Worm (Caenorhabditis elegans): Measurements from ENCODE around the gene swt-7.

ce11 chrV:5036364-5036763 lies 5.7 kb upstream of the swt-7 start, which contains the start of gene K11D12.7:
- TF ChIP-seq ama-1 (optimal IDR thresholded peaks at IDR 0.05) (no peak), ama-1 (GFP tag; optimal IDR thresholded peaks at IDR 0.05) (no peak), nfya-1 (tag; optimal IDR thresholded peaks at IDR 0.05; ENCODE audit: borderline replicate concordance, insufficient read depth) (no peak)
